Worm (Caenorhabditis elegans) whole organism, young adult: ENCODE results near the gene Y41D4A.4.

ENCODE experiments used
- gei-17 ChIP-seq: fragments of 200-800 bp; sonication (Bioruptor generic); optimal IDR thresholded peaks from 2 replicates; lab custom pipeline; 2018; ENCODE audit warnings: mild to moderate bottlenecking, missing genetic modification characterization, missing compliant biosample characterization
- hlh-26 ChIP-seq: fragments of 200-800 bp; sonication (Bioruptor generic); conservative IDR thresholded peaks from 2 replicates; pipeline ENCODE4 v1.3.6; 2022; ENCODE audit warnings: missing genetic modification reagents, missing genetic modification characterization, missing compliant biosample characterization
- mxl-1 ChIP-seq: sonication (generic microtip); optimal IDR thresholded peaks from 2 replicates; lab custom pipeline; 2016; ENCODE audit warnings: missing genetic modification characterization, missing compliant biosample characterization
- nhr-90 ChIP-seq: sonication (generic microtip); optimal IDR thresholded peaks from 2 replicates; lab custom pipeline; 2016; ENCODE audit warnings: missing genotype, mild to moderate bottlenecking, missing genetic modification characterization, missing compliant biosample characterization
- repo-1 ChIP-seq: sonication (generic microtip); optimal IDR thresholded peaks from 2 replicates; lab custom pipeline; 2017; ENCODE audit warnings: mild to moderate bottlenecking, missing genetic modification characterization, missing compliant biosample characterization
- ztf-25 ChIP-seq: fragments of 200-800 bp; sonication (Bioruptor generic); IDR thresholded peaks from 2 replicates; pipeline ENCODE4 v1.3.6; 2022; ENCODE audit warnings: missing genetic modification reagents, missing genetic modification characterization, missing compliant biosample characterization
- ztf-6 ChIP-seq: fragments of 200-800 bp; sonication (Bioruptor generic); IDR thresholded peaks from 2 replicates; pipeline ENCODE4 v1.3.6; 2022; ENCODE audit warnings: missing genetic modification reagents, missing genetic modification characterization, missing compliant biosample characterization

Y41D4A.4 gene

ce11 chrIV:1790677-1791076, 44.9 kb downstream of the Y41D4A.4 start:
- no peak for TF ChIP-seq ztf-6 (GFP tag; lab: Robert Waterston, UW)
- TF ChIP-seq nhr-90 = no peak
- 0 out of 2 replicates have a peak, but pooled peaks have one; percentile 11 for TF ChIP-seq ztf-25 (GFP tag; lab: Robert Waterston, UW)
- no peak for TF ChIP-seq mxl-1

DNA sequence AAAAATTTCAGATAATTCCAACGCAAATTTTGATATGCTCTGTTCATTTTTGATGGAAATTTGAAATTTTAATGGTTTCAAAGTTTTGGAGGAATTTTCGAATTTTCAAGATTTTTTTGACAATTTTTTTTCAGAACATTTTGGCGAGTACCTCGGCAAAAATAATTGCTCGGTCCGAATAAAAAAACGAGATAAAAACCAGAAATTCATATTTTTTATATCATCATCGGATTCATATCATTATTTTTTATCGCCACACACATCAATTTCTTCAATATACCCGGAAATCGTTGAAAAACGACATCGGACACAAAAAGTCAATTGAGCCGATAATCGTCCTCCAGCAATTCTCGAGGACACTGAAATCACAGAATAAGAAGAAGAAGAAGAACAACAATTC, 46.0 kb downstream of the Y41D4A.4 start:
- TF ChIP-seq repo-1 (tag; lab: Kevin White, UChicago) (no peak), gei-17 (GFP tag; lab: Kevin White, UChicago) (no peak), hlh-26 (GFP tag; lab: Robert Waterston, UW) (no peak)
- TF ChIP-seq, all 124 proteins: peak for 0
